Fruit fly (Drosophila melanogaster) whole organism, pupa: ENCODE results near the gene beta-PheRS.

Experiments
- CG10348 ChIP-seq: fragments of 200-800 bp; sonication (Bioruptor generic); IDR thresholded peaks from 2 replicates; pipeline ENCODE4 v1.3.6; 2022; ENCODE audit warnings: missing biosample characterization, missing genetic modification characterization
- CG12605 ChIP-seq: fragments of 200-800 bp; sonication (Bioruptor generic); IDR thresholded peaks from 2 replicates; pipeline ENCODE4 v1.3.6; 2022; ENCODE audit warnings: missing biosample characterization, missing genetic modification characterization
- CG13204 ChIP-seq: fragments of 200-800 bp; sonication (Bioruptor generic); optimal IDR thresholded peaks from 2 replicates; lab custom pipeline; 2018; ENCODE audit warnings: missing biosample characterization, mild to moderate bottlenecking, missing genetic modification characterization, moderate library complexity
- CG14655 ChIP-seq: fragments of 200-800 bp; sonication (Bioruptor generic); optimal IDR thresholded peaks from 3 replicates; lab custom pipeline; 2017; ENCODE audit warnings: mild to moderate bottlenecking, missing biosample characterization, missing genetic modification reagents, missing genetic modification characterization
- CG15710 ChIP-seq: fragments of 200-800 bp; sonication (Bioruptor generic); optimal IDR thresholded peaks from 2 replicates; lab custom pipeline; 2018; ENCODE audit warnings: missing biosample characterization, mild to moderate bottlenecking, missing genetic modification characterization, moderate library complexity
- CG17806 ChIP-seq: fragments of 200-800 bp; sonication (Bioruptor generic); optimal IDR thresholded peaks from 2 replicates; lab custom pipeline; 2018; ENCODE audit warnings: missing biosample characterization, mild to moderate bottlenecking, missing genetic modification characterization, moderate library complexity
- CG32121 ChIP-seq: fragments of 200-800 bp; sonication (Bioruptor generic); IDR thresholded peaks from 2 replicates; pipeline ENCODE4 v1.3.6; 2022; ENCODE audit warnings: missing biosample characterization, missing genetic modification characterization
- CG34367 ChIP-seq: fragments of 200-800 bp; sonication (Bioruptor generic); optimal IDR thresholded peaks from 2 replicates; lab custom pipeline; 2018; ENCODE audit warnings: missing biosample characterization, mild to moderate bottlenecking, missing genetic modification characterization
- CG4496 ChIP-seq: fragments of 200-800 bp; sonication (Bioruptor generic); IDR thresholded peaks from 3 replicates; pipeline ENCODE4 v1.3.6; 2022; ENCODE audit warnings: missing biosample characterization, missing genetic modification characterization
- CG8159 ChIP-seq: fragments of 200-800 bp; sonication (Bioruptor generic); optimal IDR thresholded peaks from 3 replicates; lab custom pipeline; 2018; ENCODE audit warnings: missing biosample characterization, mild to moderate bottlenecking, missing genetic modification characterization, moderate library complexity
- CG8301 ChIP-seq: fragments of 200-800 bp; sonication (Bioruptor generic); optimal IDR thresholded peaks from 2 replicates; lab custom pipeline; 2018; ENCODE audit warnings: missing biosample characterization, mild to moderate bottlenecking, missing genetic modification characterization
- CG9948 ChIP-seq: fragments of 200-800 bp; sonication (Bioruptor generic); optimal IDR thresholded peaks from 2 replicates; lab custom pipeline; 2018; ENCODE audit warnings: missing biosample characterization, mild to moderate bottlenecking, missing genetic modification characterization, moderate library complexity
- D1 ChIP-seq: fragments of 200-800 bp; sonication (Bioruptor generic); optimal IDR thresholded peaks from 2 replicates; lab custom pipeline; 2018; ENCODE audit warnings: missing biosample characterization, mild to moderate bottlenecking, missing genetic modification characterization, moderate library complexity
- EcR ChIP-seq: fragments of 200-800 bp; sonication (Bioruptor generic); optimal IDR thresholded peaks from 3 replicates; lab custom pipeline; 2019; ENCODE audit warnings: missing biosample characterization, missing genetic modification characterization, mild to moderate bottlenecking, moderate library complexity, missing genetic modification reagents
- Ets98B ChIP-seq: fragments of 200-800 bp; sonication (Bioruptor generic); IDR thresholded peaks from 2 replicates; pipeline ENCODE4 v1.3.6; 2022; ENCODE audit warnings: missing biosample characterization, missing genetic modification characterization
- Pif1A ChIP-seq: fragments of 200-800 bp; sonication (Bioruptor generic); optimal IDR thresholded peaks from 3 replicates; lab custom pipeline; 2016; ENCODE audit warnings: missing biosample characterization, missing genetic modification characterization
- Pif1B ChIP-seq: fragments of 200-800 bp; sonication (Bioruptor generic); optimal IDR thresholded peaks from 3 replicates; lab custom pipeline; 2016; ENCODE audit warnings: missing biosample characterization, missing genetic modification characterization
- Snoo ChIP-seq: fragments of 200-800 bp; sonication (Bioruptor generic); optimal IDR thresholded peaks from 3 replicates; lab custom pipeline; 2017; ENCODE audit warnings: missing biosample characterization, mild to moderate bottlenecking, missing genetic modification characterization, inconsistent platforms
- fd96Ca ChIP-seq: fragments of 200-800 bp; sonication (Bioruptor generic); IDR thresholded peaks from 3 replicates; pipeline ENCODE4 v1.3.6; 2022; ENCODE audit warnings: missing biosample characterization, missing genetic modification characterization
- gl ChIP-seq: fragments of 200-800 bp; sonication (Bioruptor generic); optimal IDR thresholded peaks from 2 replicates; lab custom pipeline; 2018; ENCODE audit warnings: missing biosample characterization, mild to moderate bottlenecking, missing genetic modification characterization
- rn ChIP-seq: fragments of 200-800 bp; sonication (Bioruptor generic); IDR thresholded peaks from 2 replicates; pipeline ENCODE4 v1.3.6; 2022; ENCODE audit warnings: missing biosample characterization, missing genetic modification characterization

The beta-PheRS gene

dm6 chr3R:24258333-24258732 is 5.9 kb upstream of the beta-PheRS start:
- TF ChIP-seq CG4496 (GFP tag; lab: Robert Waterston, UW) (no peak), gl (no peak), D1 (tag; lab: Kevin White, UChicago) (no peak), CG12605 (no peak), CG14655 (GFP tag; lab: Kevin White, UChicago) (no peak), rn (GFP tag; lab: Robert Waterston, UW) (no peak), CG8159 (tag; lab: Kevin White, UChicago) (no peak), EcR (GFP tag; lab: Kevin White, UChicago) (no peak), fd96Ca (GFP tag; lab: Robert Waterston, UW) (no peak), Snoo (no peak), CG10348 (GFP tag; lab: Robert Waterston, UW) (no peak), CG34367 (tag; lab: Kevin White, UChicago) (no peak), CG32121 (GFP tag; lab: Robert Waterston, UW) (no peak)
- TF ChIP-seq, all 21 proteins: peak for 0

dm6 chr3R:24234721-24235120 is 17.8 kb downstream of the beta-PheRS start:
- TF ChIP-seq CG8301 (tag; lab: Kevin White, UChicago), result no peak
- no peak for TF ChIP-seq CG32121 (GFP tag; lab: Robert Waterston, UW)
- no peak for TF ChIP-seq CG12605
- no peak for TF ChIP-seq EcR (GFP tag; lab: Kevin White, UChicago)
- no peak for TF ChIP-seq CG10348 (GFP tag; lab: Robert Waterston, UW)
- TF ChIP-seq CG4496 (GFP tag; lab: Robert Waterston, UW), result no peak

dm6 chr3R:24234162-24234529 is 18.3 kb downstream of the beta-PheRS start:
- TF ChIP-seq CG12605 (0 out of 2 replicates have a peak, but pooled peaks have one; percentile 7), CG13204 (GFP tag; lab: Kevin White, UChicago) (no peak), Pif1B (GFP tag; lab: Kevin White, UChicago) (no peak), EcR (GFP tag; lab: Kevin White, UChicago) (peak; percentile 80)

dm6 chr3R:24233366-24234161 is 18.9 kb downstream of the beta-PheRS start:
- no peak for TF ChIP-seq CG12605
- TF ChIP-seq CG9948 (tag; lab: Kevin White, UChicago), result peak; percentile 8
- TF ChIP-seq CG4496 (GFP tag; lab: Robert Waterston, UW), result peak; percentile 76; the same call in 2 of the 3 replicates
- TF ChIP-seq CG15710 (tag; lab: Kevin White, UChicago), result peak; percentile 16
- TF ChIP-seq CG34367 (tag; lab: Kevin White, UChicago), result no peak

- TF ChIP-seq CG15710 (tag; lab: Kevin White, UChicago) (no peak), Snoo (no peak), CG14655 (GFP tag; lab: Kevin White, UChicago) (no peak), fd96Ca (GFP tag; lab: Robert Waterston, UW) (0 out of 3 replicates have a peak, but pooled peaks have one; percentile 10)
These were observed 20.6 kb downstream of the beta-PheRS start for dm6 chr3R:24231914-24232313.

- peak; percentile 41 for TF ChIP-seq EcR (GFP tag; lab: Kevin White, UChicago)
- TF ChIP-seq gl, result no peak
- peak; percentile 31; the same call in 1 of the 3 replicates for TF ChIP-seq fd96Ca (GFP tag; lab: Robert Waterston, UW)
- TF ChIP-seq, all 21 proteins: peak for 2
These were observed 21.3 kb downstream of the beta-PheRS start for dm6 chr3R:24231206-24231502.

dm6 chr3R:24230423-24231205 is 21.9 kb downstream of the beta-PheRS start, which contains the start of gene mask:
TSS of gene mask (plus strand) at chr3R:24230562.
- TF ChIP-seq CG12605 (0 out of 2 replicates have a peak, but pooled peaks have one; percentile 6), EcR (GFP tag; lab: Kevin White, UChicago) (no peak), CG17806 (tag; lab: Kevin White, UChicago) (no peak), CG4496 (GFP tag; lab: Robert Waterston, UW) (peak; percentile 75), Snoo (peak; percentile 81), CG34367 (tag; lab: Kevin White, UChicago) (peak; percentile 67), CG8159 (tag; lab: Kevin White, UChicago) (peak; percentile 33), gl (peak; percentile 37), CG32121 (GFP tag; lab: Robert Waterston, UW) (no peak), Ets98B (GFP tag; lab: Robert Waterston, UW) (peak; percentile 20), fd96Ca (GFP tag; lab: Robert Waterston, UW) (no peak), CG15710 (tag; lab: Kevin White, UChicago) (peak; percentile 43), Pif1B (GFP tag; lab: Kevin White, UChicago) (no peak), CG10348 (GFP tag; lab: Robert Waterston, UW) (no peak), Pif1A (GFP tag; lab: Kevin White, UChicago) (peak; percentile 30), CG13204 (GFP tag; lab: Kevin White, UChicago) (no peak), CG14655 (GFP tag; lab: Kevin White, UChicago) (no peak), rn (GFP tag; lab: Robert Waterston, UW) (no peak), D1 (tag; lab: Kevin White, UChicago) (no peak), CG8301 (tag; lab: Kevin White, UChicago) (no peak), CG9948 (tag; lab: Kevin White, UChicago) (no peak)
